Worm (Caenorhabditis elegans) whole organism, L1 larva: ENCODE measurements around the gene F20C5.7.
"Not testable (repeated sequence)": the region's sequence is repeated elsewhere in the genome, so short reads cannot be mapped to it uniquely, and the experiment has no call there.

Source experiments
- C16A3.4 ChIP-seq: fragments of 150-350 bp; optimal IDR thresholded peaks from 2 replicates; lab custom pipeline; 2014; ENCODE audit warnings: missing biosample characterization, missing genetic modification characterization
- aha-1 ChIP-seq: fragments of 150-350 bp; optimal IDR thresholded peaks from 2 replicates; lab custom pipeline; 2014; ENCODE audit warnings: missing biosample characterization, missing genetic modification characterization
- alr-1 ChIP-seq: fragments of 200-800 bp; sonication (Bioruptor generic); optimal IDR thresholded peaks from 2 replicates; lab custom pipeline; 2018; ENCODE audit warnings: borderline replicate concordance, mild to moderate bottlenecking, missing genetic modification characterization, missing compliant biosample characterization
- blmp-1 ChIP-seq: fragments of 150-350 bp; optimal IDR thresholded peaks from 2 replicates; lab custom pipeline; 2014; ENCODE audit warnings: missing biosample characterization, missing genetic modification characterization
- ceh-63 ChIP-seq: fragments of 200-800 bp; sonication (Bioruptor generic); optimal IDR thresholded peaks from 2 replicates; lab custom pipeline; 2018; ENCODE audit warnings: mild to moderate bottlenecking, missing genetic modification characterization, missing compliant biosample characterization
- ceh-8 ChIP-seq: fragments of 200-800 bp; sonication (Bioruptor generic); optimal IDR thresholded peaks from 2 replicates; lab custom pipeline; 2018; ENCODE audit warnings: mild to moderate bottlenecking, missing genetic modification characterization, moderate library complexity, missing compliant biosample characterization
- ces-1 ChIP-seq: fragments of 150-350 bp; optimal IDR thresholded peaks from 2 replicates; lab custom pipeline; 2014; ENCODE audit warnings: missing biosample characterization, missing genetic modification reagents, missing genetic modification characterization
- dpl-1 ChIP-seq, 3 experiments: fragments of 150-350 bp in 2 of 3; sonication (generic microtip) in 1 of 3; optimal IDR thresholded peaks; 2 replicates each; lab custom pipeline; 2014 to 2017; ENCODE audit warnings: missing biosample characterization in 3 of 3, missing genetic modification characterization in 3 of 3, missing genetic modification reagents in 3 of 3
- dsc-1 ChIP-seq: sonication (generic microtip); optimal IDR thresholded peaks from 2 replicates; lab custom pipeline; 2016; ENCODE audit warnings: mild to moderate bottlenecking, missing genetic modification characterization, missing compliant biosample characterization
- efl-1 ChIP-seq, 4 experiments: fragments of 150-350 bp; optimal IDR thresholded peaks in 3 of 4; peaks in 1 of 4; 1 replicate in 1 of 4; 2 replicates in 3 of 4; lab custom pipeline; 2014; ENCODE audit warnings: missing biosample characterization in 2 of 4, missing genetic modification characterization in 2 of 4, missing genetic modification reagents in 2 of 4
- efl-3 ChIP-seq: fragments of 200-800 bp; sonication (Bioruptor generic); optimal IDR thresholded peaks from 2 replicates; lab custom pipeline; 2018; ENCODE audit warnings: mild to moderate bottlenecking, missing genetic modification characterization, missing compliant biosample characterization
- elt-3 ChIP-seq, 6 experiments: fragments of 150-350 bp in 1 of 6; sonication (generic microtip); optimal IDR thresholded peaks; 2 replicates each; lab custom pipeline; 2017 to 2018; ENCODE audit warnings: missing biosample characterization in 6 of 6, missing genetic modification characterization in 6 of 6, inconsistent platforms in 1 of 6
- fkh-10 ChIP-seq: sonication (generic microtip); optimal IDR thresholded peaks from 2 replicates; lab custom pipeline; 2017; ENCODE audit warnings: missing biosample characterization, missing genetic modification reagents, missing genetic modification characterization
- fkh-4 ChIP-seq: sonication (generic microtip); optimal IDR thresholded peaks from 2 replicates; lab custom pipeline; 2016; ENCODE audit warnings: missing compliant biosample characterization, missing genetic modification characterization, borderline replicate concordance
- fos-1 ChIP-seq: fragments of 150-350 bp; optimal IDR thresholded peaks from 2 replicates; lab custom pipeline; 2014; ENCODE audit warnings: missing biosample characterization, missing genetic modification characterization
- hlh-4 ChIP-seq: sonication (generic microtip); optimal IDR thresholded peaks from 2 replicates; lab custom pipeline; 2016; ENCODE audit warnings: mild to moderate bottlenecking, missing genetic modification characterization, missing compliant biosample characterization
- irx-1 ChIP-seq: sonication (generic microtip); optimal IDR thresholded peaks from 2 replicates; lab custom pipeline; 2016; ENCODE audit warnings: missing genetic modification characterization, missing compliant biosample characterization
- isw-1 ChIP-seq: fragments of 200-800 bp; sonication (Bioruptor generic); IDR thresholded peaks from 2 replicates; pipeline ENCODE4 v1.3.6; 2022; ENCODE audit warnings: missing genetic modification characterization, missing compliant biosample characterization
- lin-14 ChIP-seq: fragments of 200-800 bp; sonication (Bioruptor generic); optimal IDR thresholded peaks from 2 replicates; lab custom pipeline; 2018; ENCODE audit warnings: mild to moderate bottlenecking, missing genetic modification characterization, moderate library complexity, missing compliant biosample characterization
- lir-3 ChIP-seq: sonication (generic microtip); optimal IDR thresholded peaks from 2 replicates; lab custom pipeline; 2016; ENCODE audit warnings: mild to moderate bottlenecking, missing genetic modification characterization, moderate library complexity, missing compliant biosample characterization; ENCODE audit not compliant: poor library complexity
- mef-2 ChIP-seq: fragments of 150-350 bp; optimal IDR thresholded peaks from 2 replicates; lab custom pipeline; 2014; ENCODE audit warnings: missing biosample characterization, missing genetic modification characterization
- nhr-20 ChIP-seq: sonication (generic microtip); optimal IDR thresholded peaks from 2 replicates; lab custom pipeline; 2016; ENCODE audit warnings: mild to moderate bottlenecking, missing genetic modification characterization, missing compliant biosample characterization
- nhr-237 ChIP-seq: fragments of 150-350 bp; optimal IDR thresholded peaks from 2 replicates; lab custom pipeline; 2014; ENCODE audit warnings: missing biosample characterization, missing genetic modification characterization
- nhr-28 ChIP-seq: fragments of 150-350 bp; optimal IDR thresholded peaks from 2 replicates; lab custom pipeline; 2014; ENCODE audit warnings: missing biosample characterization, missing genetic modification characterization
- nhr-71 ChIP-seq: sonication (generic microtip); optimal IDR thresholded peaks from 2 replicates; lab custom pipeline; 2016; ENCODE audit warnings: mild to moderate bottlenecking, missing genetic modification characterization, moderate library complexity, missing compliant biosample characterization
- nhr-76 ChIP-seq: sonication (generic microtip); optimal IDR thresholded peaks from 2 replicates; lab custom pipeline; 2017; ENCODE audit warnings: missing biosample characterization, missing genetic modification characterization
- nhr-84 ChIP-seq: sonication (generic microtip); optimal IDR thresholded peaks from 2 replicates; lab custom pipeline; 2017; ENCODE audit warnings: missing biosample characterization, missing genetic modification characterization
- nhr-85 ChIP-seq: sonication (generic microtip); peaks from one replicate; lab custom pipeline; 2016; ENCODE audit warnings: missing genetic modification characterization, inconsistent platforms, missing compliant biosample characterization
- pax-3 ChIP-seq: fragments of 200-800 bp; sonication (Bioruptor generic); optimal IDR thresholded peaks from 2 replicates; lab custom pipeline; 2018; ENCODE audit warnings: mild to moderate bottlenecking, missing genetic modification characterization, moderate library complexity, missing compliant biosample characterization
- pqm-1 ChIP-seq: sonication (generic microtip); optimal IDR thresholded peaks from 3 replicates; lab custom pipeline; 2017; ENCODE audit warnings: missing biosample characterization, missing genetic modification characterization
- skn-1 ChIP-seq: fragments of 150-350 bp; optimal IDR thresholded peaks from 2 replicates; lab custom pipeline; 2014; ENCODE audit warnings: missing biosample characterization, missing genetic modification characterization
- sox-4 ChIP-seq: sonication (generic microtip); optimal IDR thresholded peaks from 2 replicates; lab custom pipeline; 2016; ENCODE audit warnings: missing genetic modification characterization, missing compliant biosample characterization
- sup-37 ChIP-seq: fragments of 200-800 bp; sonication (Bioruptor generic); optimal IDR thresholded peaks from 2 replicates; lab custom pipeline; 2018; ENCODE audit warnings: mild to moderate bottlenecking, missing genetic modification characterization, missing compliant biosample characterization
- tbx-2 ChIP-seq: sonication (generic microtip); optimal IDR thresholded peaks from 2 replicates; lab custom pipeline; 2016; ENCODE audit warnings: missing genetic modification characterization, missing compliant biosample characterization
- unc-98 ChIP-seq: fragments of 200-800 bp; sonication (Bioruptor generic); IDR thresholded peaks from 2 replicates; pipeline ENCODE4 v1.3.6; 2022; ENCODE audit warnings: missing genetic modification characterization, missing compliant biosample characterization
- vab-15 ChIP-seq: sonication (generic microtip); optimal IDR thresholded peaks from 2 replicates; lab custom pipeline; 2017; ENCODE audit warnings: missing genotype, mild to moderate bottlenecking, missing genetic modification characterization, missing compliant biosample characterization

Gene F20C5.7

ce11 chrIV:8793223-8793622 is 47.7 kb upstream of the F20C5.7 start:
- no peak for TF ChIP-seq efl-1 (optimal IDR thresholded peaks at IDR 0.05; lab: Kevin White, UChicago)
- peak in 1 of 2 experiments; percentile 17 for TF ChIP-seq efl-1 (GFP tag; optimal IDR thresholded peaks at IDR 0.05 in 1 of 2; lab: Kevin White, UChicago)
- no peak for TF ChIP-seq irx-1
- no peak for TF ChIP-seq efl-3
- TF ChIP-seq nhr-71, result no peak
- TF ChIP-seq blmp-1 (tag; lab: Kevin White, UChicago), result peak; percentile 71
- no peak for TF ChIP-seq aha-1 (tag; lab: Kevin White, UChicago)
- TF ChIP-seq lin-14 (GFP tag; lab: Kevin White, UChicago), result peak; percentile 56
- peak in 4 of 6 experiments; percentile 36 to 87 (median 82) for TF ChIP-seq elt-3 (tag; optimal IDR thresholded peaks at IDR 0.05; lab: Kevin White, UChicago)
- no peak for TF ChIP-seq nhr-28
- no peak for TF ChIP-seq unc-98 (GFP tag; lab: Robert Waterston, UW)
- no peak for TF ChIP-seq sox-4 (tag; lab: Kevin White, UChicago)
- TF ChIP-seq sup-37, result no peak
- no peak for TF ChIP-seq hlh-4 (tag; lab: Kevin White, UChicago)
- no peak for TF ChIP-seq dpl-1 (GFP tag; optimal IDR thresholded peaks at IDR 0.05; lab: Kevin White, UChicago)
- no peak for TF ChIP-seq ceh-8 (GFP tag; lab: Kevin White, UChicago)

- TF ChIP-seq pax-3 (no peak), dsc-1 (tag; lab: Kevin White, UChicago) (no peak), alr-1 (tag; lab: Kevin White, UChicago) (no peak), nhr-237 (tag; lab: Kevin White, UChicago) (no peak), nhr-20 (no peak), skn-1 (tag; lab: Kevin White, UChicago) (no peak), irx-1 (no peak), isw-1 (GFP tag; lab: Robert Waterston, UW) (no peak), nhr-84 (tag; lab: Kevin White, UChicago) (no peak), ceh-63 (GFP tag; lab: Kevin White, UChicago) (no peak), fos-1 (tag; lab: Kevin White, UChicago) (no peak), lir-3 (no peak), efl-1 (optimal IDR thresholded peaks at IDR 0.05; lab: Kevin White, UChicago) (no peak), efl-1 (GFP tag; optimal IDR thresholded peaks at IDR 0.05 in 1 of 2; lab: Kevin White, UChicago) (no peak), C16A3.4 (no peak), nhr-76 (tag; lab: Kevin White, UChicago) (no peak), aha-1 (tag; lab: Kevin White, UChicago) (no peak), fkh-10 (no peak)
- TF ChIP-seq, all 84 proteins: peak for 0
Observed at ce11 chrIV:8792808-8793207, 47.3 kb upstream of the F20C5.7 start, which contains the start of gene C33D9.3. C33D9.3 (minus strand) TSS chrIV:8792908.

- TF ChIP-seq isw-1 (GFP tag; lab: Robert Waterston, UW), result no peak
- TF ChIP-seq tbx-2, result no peak
- no peak for TF ChIP-seq fkh-4 (tag; lab: Kevin White, UChicago)
- TF ChIP-seq nhr-85, result no peak
- TF ChIP-seq vab-15, result no peak
- no peak for TF ChIP-seq elt-3 (tag; optimal IDR thresholded peaks at IDR 0.05; lab: Kevin White, UChicago)
- no peak for TF ChIP-seq pqm-1
- no peak for TF ChIP-seq ces-1 (GFP tag; lab: Kevin White, UChicago)
- no peak for TF ChIP-seq mef-2 (tag; lab: Kevin White, UChicago)
Observed at ce11 chrIV:8790144-8790543, 44.7 kb upstream of the F20C5.7 start, which contains the start of gene sru-35. sru-35 (minus strand) TSS chrIV:8790244.

- TF ChIP-seq efl-1 (optimal IDR thresholded peaks at IDR 0.05; lab: Kevin White, UChicago), result not testable (repeated sequence)
- TF ChIP-seq efl-1 (GFP tag; optimal IDR thresholded peaks at IDR 0.05 in 1 of 2; lab: Kevin White, UChicago), result peak in 1 of 2 experiments; percentile 41
- TF ChIP-seq, all 84 proteins: peak for 1; not testable (repeated sequence) for 83
Observed at ce11 chrIV:8788048-8788447, 42.6 kb upstream of the F20C5.7 start, which contains the start of gene C33D9.10. C33D9.10 (minus strand) TSS chrIV:8788148.
